Fruit fly (Drosophila melanogaster): ENCODE data around the gene CG33290.

Gene CG33290

DNA sequence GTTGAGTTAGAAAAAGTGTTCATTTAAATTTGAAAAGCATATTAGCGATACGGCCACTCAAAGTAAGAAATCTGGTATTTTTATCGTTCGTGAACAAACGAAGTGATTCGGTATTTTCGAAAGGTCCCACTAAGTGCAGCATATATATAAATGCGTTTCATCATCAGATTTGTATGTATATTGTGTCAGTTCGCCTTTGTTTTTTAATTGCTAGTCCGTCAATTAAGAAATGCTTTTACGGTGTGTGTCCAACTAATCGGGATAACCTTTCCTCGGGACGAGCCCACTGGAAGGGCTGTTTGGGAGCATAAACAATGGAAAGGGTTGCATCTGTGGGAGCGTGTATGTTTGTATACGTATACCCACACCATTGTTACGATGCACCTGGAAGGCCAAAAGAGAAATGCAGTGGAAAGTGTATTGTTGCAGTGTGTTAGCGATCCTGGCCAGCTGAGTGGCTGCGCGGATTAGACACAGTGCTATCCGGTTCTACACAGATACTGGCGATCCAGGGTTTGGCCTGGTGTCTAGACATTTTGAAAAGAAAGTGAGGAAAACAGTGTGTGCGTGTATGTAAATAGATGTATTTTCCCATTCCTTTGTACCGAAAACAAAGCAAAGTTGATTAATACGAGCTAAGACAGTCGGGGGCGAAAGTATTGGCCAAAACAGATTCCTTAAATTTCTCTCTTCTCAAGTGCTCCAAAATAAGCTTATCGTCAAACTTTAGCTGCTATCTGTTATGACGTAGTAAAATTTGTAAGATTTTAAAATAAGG is 18.9 kb upstream of the CG33290 start, which contains the start of gene CG7611 (continued):
- TF ChIP-seq HmgD (GFP tag; optimal IDR thresholded peaks at IDR 0.05) (no peak), CG34224 (GFP tag; IDR thresholded peaks at IDR 0.05; ENCODE audit: partially characterized antibody) (no peak), Xrp1 (GFP tag; IDR thresholded peaks at IDR 0.05) (no peak), fru (optimal IDR thresholded peaks at IDR 0.05) (no peak), Gug (GFP tag; IDR thresholded peaks at IDR 0.05) (no peak), tin (GFP tag; optimal IDR thresholded peaks at IDR 0.05) (no peak), ap (GFP tag; IDR thresholded peaks at IDR 0.05) (no peak), Opbp (GFP tag; IDR thresholded peaks at IDR 0.05; ENCODE audit: partially characterized antibody) (no peak), lbe (GFP tag; optimal IDR thresholded peaks at IDR 0.05) (peak; percentile 11), Fer1 (GFP tag; optimal IDR thresholded peaks at IDR 0.05) (no peak), unpg (GFP tag; optimal IDR thresholded peaks at IDR 0.05) (no peak), ftz-f1 (GFP tag; optimal IDR thresholded peaks at IDR 0.05) (no peak), CG10565 (GFP tag; optimal IDR thresholded peaks at IDR 0.05) (no peak), CG1832 (GFP tag; optimal IDR thresholded peaks at IDR 0.05) (no peak), sug (tag; optimal IDR thresholded peaks at IDR 0.05) (no peak), bab2 (GFP tag; optimal IDR thresholded peaks at IDR 0.05) (no peak), CG17361 (GFP tag; IDR thresholded peaks at IDR 0.05) (no peak), D19A (tag; optimal IDR thresholded peaks at IDR 0.05) (peak; percentile 24), CG32767 (GFP tag; IDR thresholded peaks at IDR 0.05) (peak; percentile 78; the same call in 1 of the 2 replicates), CG31224 (GFP tag; IDR thresholded peaks at IDR 0.05) (no peak), H2.0 (GFP tag; IDR thresholded peaks at IDR 0.05) (no peak), az2 (GFP tag; optimal IDR thresholded peaks at IDR 0.05) (no peak), fd96Cb (tag; optimal IDR thresholded peaks at IDR 0.05) (no peak), fd3F (GFP tag; optimal IDR thresholded peaks at IDR 0.05) (no peak), Oli (tag; optimal IDR thresholded peaks at IDR 0.05) (no peak), jing (GFP tag; optimal IDR thresholded peaks at IDR 0.05) (no peak), Ets97D (GFP tag; optimal IDR thresholded peaks at IDR 0.05) (no peak), crol (GFP tag; IDR thresholded peaks at IDR 0.05) (no peak), bigmax (GFP tag; optimal IDR thresholded peaks at IDR 0.05) (peak; percentile 22), CG4424 (GFP tag; optimal IDR thresholded peaks at IDR 0.05) (no peak), psq (GFP tag; optimal IDR thresholded peaks at IDR 0.05) (no peak), CG32772 (GFP tag; IDR thresholded peaks at IDR 0.05) (no peak), pros (GFP tag; optimal IDR thresholded peaks at IDR 0.05) (no peak), Tbp (GFP tag; optimal IDR thresholded peaks at IDR 0.05) (no peak), CG18011 (GFP tag; optimal IDR thresholded peaks at IDR 0.05) (no peak), CG6791 (GFP tag; IDR thresholded peaks at IDR 0.05; ENCODE audit: partially characterized antibody) (no peak), CG10267 (tag; optimal IDR thresholded peaks at IDR 0.05) (peak; percentile 48), Dp (GFP tag; optimal IDR thresholded peaks at IDR 0.05) (peak; percentile 50), Doc2 (GFP tag; IDR thresholded peaks at IDR 0.05) (no peak), CkIIα-i1 (GFP tag; IDR thresholded peaks at IDR 0.05) (no peak), vnd (GFP tag; IDR thresholded peaks at IDR 0.05; ENCODE audit: partially characterized antibody) (no peak), CG4617 (GFP tag; optimal IDR thresholded peaks at IDR 0.05; ENCODE audit: borderline replicate concordance) (peak; percentile 79), btn (GFP tag; optimal IDR thresholded peaks at IDR 0.05) (no peak), CG3995 (GFP tag; optimal IDR thresholded peaks at IDR 0.05) (peak; percentile 40), CG30431 (GFP tag; optimal IDR thresholded peaks at IDR 0.05) (no peak), Asciz (GFP tag; optimal IDR thresholded peaks at IDR 0.05) (no peak), CG10147 (GFP tag; optimal IDR thresholded peaks at IDR 0.05) (no peak), CG17359 (tag; optimal IDR thresholded peaks at IDR 0.05) (no peak), CG5180 (GFP tag; optimal IDR thresholded peaks at IDR 0.05) (no peak), Dek (tag; optimal IDR thresholded peaks at IDR 0.05) (no peak)

All from whole organism, embryonic.